Fruit fly (Drosophila melanogaster) whole organism, embryonic: Measurements from ENCODE around the gene CG11353.

Experiments
- Antp ChIP-seq: fragments of 200-800 bp; sonication (Bioruptor generic); optimal IDR thresholded peaks from 3 replicates; lab custom pipeline; 2016; ENCODE audit warnings: missing biosample characterization, missing genetic modification characterization
- Asciz ChIP-seq: fragments of 200-800 bp; sonication (Bioruptor generic); optimal IDR thresholded peaks from 2 replicates; lab custom pipeline; 2017; ENCODE audit warnings: missing biosample characterization, mild to moderate bottlenecking, missing genetic modification characterization, missing genetic modification reagents
- Atf6 ChIP-seq: fragments of 200-800 bp; sonication (Bioruptor generic); IDR thresholded peaks from 2 replicates; pipeline ENCODE4 v1.3.6; 2022; ENCODE audit warnings: missing biosample characterization, missing genetic modification characterization
- CG11247 ChIP-seq: fragments of 200-800 bp; sonication (Bioruptor generic); IDR thresholded peaks from 2 replicates; pipeline ENCODE4 v1.3.6; 2022; ENCODE audit warnings: missing biosample characterization, missing genetic modification characterization
- CG12769 ChIP-seq: fragments of 200-800 bp; sonication (Bioruptor generic); optimal IDR thresholded peaks from 2 replicates; lab custom pipeline; 2019; ENCODE audit warnings: missing biosample characterization, mild to moderate bottlenecking, missing genetic modification characterization, moderate library complexity
- CG17328 ChIP-seq: fragments of 200-800 bp; sonication (Bioruptor generic); IDR thresholded peaks from 2 replicates; pipeline ENCODE4 v1.3.6; 2022; ENCODE audit warnings: missing biosample characterization, missing genetic modification characterization
- CG17361 ChIP-seq: fragments of 200-800 bp; sonication (Bioruptor generic); IDR thresholded peaks from 3 replicates; pipeline ENCODE4 v1.3.6; 2022; ENCODE audit warnings: missing biosample characterization, missing genetic modification characterization
- CG17385 ChIP-seq: fragments of 200-800 bp; sonication (Bioruptor generic); optimal IDR thresholded peaks from 3 replicates; lab custom pipeline; 2018; ENCODE audit warnings: missing biosample characterization, mild to moderate bottlenecking, missing genetic modification characterization
- CG1792 ChIP-seq: fragments of 200-800 bp; sonication (Bioruptor generic); optimal IDR thresholded peaks from 2 replicates; lab custom pipeline; 2016; ENCODE audit warnings: missing biosample characterization, missing genetic modification characterization
- CG2129 ChIP-seq: fragments of 200-800 bp; sonication (Bioruptor generic); IDR thresholded peaks from 2 replicates; pipeline ENCODE4 v1.3.6; 2022; ENCODE audit warnings: missing biosample characterization, missing genetic modification characterization; ENCODE audit not compliant: partially characterized antibody
- CG2199 ChIP-seq: fragments of 200-800 bp; sonication (Bioruptor generic); IDR thresholded peaks from 3 replicates; pipeline ENCODE4 v1.3.6; 2022; ENCODE audit warnings: missing biosample characterization, missing genetic modification characterization
- CG31388 ChIP-seq: fragments of 200-800 bp; sonication (Bioruptor generic); optimal IDR thresholded peaks from 2 replicates; lab custom pipeline; 2016; ENCODE audit warnings: missing biosample characterization, missing genetic modification characterization
- CG32772 ChIP-seq: fragments of 200-800 bp; sonication (Bioruptor generic); IDR thresholded peaks from 2 replicates; pipeline ENCODE4 v1.3.6; 2022; ENCODE audit warnings: missing biosample characterization, missing genetic modification characterization
- CG3407 ChIP-seq: fragments of 200-800 bp; sonication (Bioruptor generic); optimal IDR thresholded peaks from 2 replicates; lab custom pipeline; 2018; ENCODE audit warnings: missing biosample characterization, mild to moderate bottlenecking, missing genetic modification characterization
- CG42726 ChIP-seq: fragments of 200-800 bp; sonication (Bioruptor generic); IDR thresholded peaks from 2 replicates; pipeline ENCODE4 v1.3.6; 2022; ENCODE audit warnings: missing biosample characterization, missing genetic modification characterization; ENCODE audit not compliant: partially characterized antibody
- CG4282 ChIP-seq: fragments of 200-800 bp; sonication (Bioruptor generic); optimal IDR thresholded peaks from 2 replicates; lab custom pipeline; 2016; ENCODE audit warnings: missing biosample characterization, missing genetic modification characterization
- CG4730 ChIP-seq: fragments of 200-800 bp; sonication (Bioruptor generic); IDR thresholded peaks from 2 replicates; pipeline ENCODE4 v1.3.6; 2022; ENCODE audit warnings: missing biosample characterization, missing genetic modification characterization
- CG4854 ChIP-seq: fragments of 200-800 bp; sonication (Bioruptor generic); optimal IDR thresholded peaks from 2 replicates; lab custom pipeline; 2016; ENCODE audit warnings: missing biosample characterization, missing genetic modification characterization, inconsistent platforms
- CG6765 ChIP-seq: fragments of 200-800 bp; sonication (Bioruptor generic); optimal IDR thresholded peaks from 3 replicates; lab custom pipeline; 2017; ENCODE audit warnings: missing biosample characterization, mild to moderate bottlenecking, missing genetic modification characterization
- CG7271 ChIP-seq: fragments of 200-800 bp; sonication (Bioruptor generic); optimal IDR thresholded peaks from 2 replicates; lab custom pipeline; 2018; ENCODE audit warnings: missing biosample characterization, mild to moderate bottlenecking, missing genetic modification characterization, moderate library complexity
- CG8089 ChIP-seq: fragments of 200-800 bp; sonication (Bioruptor generic); optimal IDR thresholded peaks from 3 replicates; lab custom pipeline; 2016; ENCODE audit warnings: missing biosample characterization, missing genetic modification characterization
- Camta ChIP-seq: fragments of 200-800 bp; sonication (Bioruptor generic); optimal IDR thresholded peaks from 2 replicates; lab custom pipeline; 2016; ENCODE audit warnings: missing biosample characterization, missing genetic modification characterization
- D19B ChIP-seq: fragments of 200-800 bp; sonication (Bioruptor generic); optimal IDR thresholded peaks from 2 replicates; lab custom pipeline; 2017; ENCODE audit warnings: missing biosample characterization, mild to moderate bottlenecking, missing genetic modification characterization
- Dp ChIP-seq: fragments of 200-800 bp; sonication (Bioruptor generic); optimal IDR thresholded peaks from 2 replicates; lab custom pipeline; 2018; ENCODE audit warnings: missing biosample characterization, mild to moderate bottlenecking, missing genetic modification characterization, moderate library complexity
- Eip74EF ChIP-seq, 2 experiments: fragments of 200-800 bp in 1 of 2; fragments of >200 bp in 1 of 2; sonication (Bioruptor generic) in 1 of 2; optimal IDR thresholded peaks; 2 replicates each; lab custom pipeline; 2017 to 2019; ENCODE audit warnings: missing biosample characterization in 2 of 2, missing genetic modification characterization in 2 of 2, mild to moderate bottlenecking in 1 of 2, moderate library complexity in 1 of 2
- Hr51 ChIP-seq, 2 experiments: fragments of 200-800 bp; sonication (Bioruptor generic); optimal IDR thresholded peaks; 2 replicates in 1 of 2; 3 replicates in 1 of 2; lab custom pipeline; 2016 to 2018; ENCODE audit warnings: missing biosample characterization in 2 of 2, missing genetic modification characterization in 2 of 2, mild to moderate bottlenecking in 1 of 2, moderate library complexity in 1 of 2
- Med ChIP-seq: fragments of 200-800 bp; sonication (Bioruptor generic); peaks from one replicate; lab custom pipeline; 2016; ENCODE audit warnings: missing biosample characterization, missing genetic modification characterization, mild to moderate bottlenecking, inconsistent platforms, moderate library complexity
- NC2α ChIP-seq: fragments of 200-800 bp; sonication (Bioruptor generic); optimal IDR thresholded peaks from 2 replicates; lab custom pipeline; 2016; ENCODE audit warnings: missing biosample characterization, missing genetic modification characterization
- Ptx1 ChIP-seq: fragments of 200-800 bp; sonication (Bioruptor generic); IDR thresholded peaks from 2 replicates; pipeline ENCODE4 v1.3.6; 2022; ENCODE audit warnings: missing biosample characterization, missing genetic modification characterization
- Spps ChIP-seq: fragments of 200-800 bp; sonication (Bioruptor generic); optimal IDR thresholded peaks from 2 replicates; lab custom pipeline; 2018; ENCODE audit warnings: missing biosample characterization, mild to moderate bottlenecking, missing genetic modification characterization
- Sry-β ChIP-seq: fragments of 200-800 bp; sonication (Bioruptor generic); optimal IDR thresholded peaks from 2 replicates; lab custom pipeline; 2018; ENCODE audit warnings: missing biosample characterization, mild to moderate bottlenecking, missing genetic modification characterization, moderate library complexity
- Sry-δ ChIP-seq: fragments of 200-800 bp; sonication (Bioruptor generic); optimal IDR thresholded peaks from 2 replicates; lab custom pipeline; 2016; ENCODE audit warnings: missing biosample characterization, missing genetic modification characterization
- Usf ChIP-seq: fragments of 200-800 bp; sonication (Bioruptor generic); optimal IDR thresholded peaks from 2 replicates; lab custom pipeline; 2017; ENCODE audit warnings: missing genotype, missing biosample characterization, missing genetic modification characterization
- Xrp1 ChIP-seq: fragments of 200-800 bp; sonication (Bioruptor generic); IDR thresholded peaks from 2 replicates; pipeline ENCODE4 v1.3.6; 2022; ENCODE audit warnings: missing biosample characterization, missing genetic modification characterization
- amos ChIP-seq: fragments of 200-800 bp; sonication (Bioruptor generic); IDR thresholded peaks from 2 replicates; pipeline ENCODE4 v1.3.6; 2022; ENCODE audit warnings: missing biosample characterization, missing genetic modification characterization; ENCODE audit not compliant: partially characterized antibody
- ato ChIP-seq: fragments of 200-800 bp; sonication (Bioruptor generic); IDR thresholded peaks from 2 replicates; pipeline ENCODE4 v1.3.6; 2022; ENCODE audit warnings: missing biosample characterization, missing genetic modification characterization; ENCODE audit not compliant: partially characterized antibody
- cas ChIP-seq: fragments of 200-800 bp; sonication (Bioruptor generic); IDR thresholded peaks from 2 replicates; pipeline ENCODE4 v1.3.6; 2022; ENCODE audit warnings: missing biosample characterization, missing genetic modification characterization
- croc ChIP-seq: fragments of 200-800 bp; sonication (Bioruptor generic); conservative IDR thresholded peaks from 3 replicates; pipeline ENCODE4 v1.3.6; 2022; ENCODE audit warnings: missing biosample characterization, missing genetic modification characterization
- crp ChIP-seq, 2 experiments: fragments of 200-800 bp; sonication (Bioruptor generic); optimal IDR thresholded peaks; 2 replicates in 1 of 2; 3 replicates in 1 of 2; lab custom pipeline; 2017; ENCODE audit warnings: missing biosample characterization in 2 of 2, missing genetic modification characterization in 2 of 2, mild to moderate bottlenecking in 1 of 2, moderate library complexity in 1 of 2
- cwo ChIP-seq: fragments of 200-800 bp; sonication (Bioruptor generic); optimal IDR thresholded peaks from 3 replicates; lab custom pipeline; 2017; ENCODE audit warnings: missing biosample characterization, missing genetic modification characterization, mild to moderate bottlenecking, moderate library complexity, missing genetic modification reagents
- gem ChIP-seq: fragments of 200-800 bp; sonication (Bioruptor generic); optimal IDR thresholded peaks from 2 replicates; lab custom pipeline; 2019; ENCODE audit warnings: missing biosample characterization, mild to moderate bottlenecking, missing genetic modification characterization, moderate library complexity
- ind ChIP-seq: fragments of 200-800 bp; sonication (Bioruptor generic); optimal IDR thresholded peaks from 3 replicates; lab custom pipeline; 2016; ENCODE audit warnings: missing biosample characterization, missing genetic modification characterization
- kah ChIP-seq: fragments of 200-800 bp; sonication (Bioruptor generic); optimal IDR thresholded peaks from 2 replicates; lab custom pipeline; 2018; ENCODE audit warnings: missing biosample characterization, mild to moderate bottlenecking, missing genetic modification characterization
- odd ChIP-seq: fragments of 200-800 bp; sonication (Bioruptor generic); optimal IDR thresholded peaks from 2 replicates; lab custom pipeline; 2017; ENCODE audit warnings: missing biosample characterization, mild to moderate bottlenecking, missing genetic modification characterization
- p53 ChIP-seq: fragments of 200-800 bp; sonication (Bioruptor generic); optimal IDR thresholded peaks from 2 replicates; lab custom pipeline; 2016; ENCODE audit warnings: missing biosample characterization, missing genetic modification characterization
- pros ChIP-seq: fragments of 200-800 bp; sonication (Bioruptor generic); optimal IDR thresholded peaks from 3 replicates; lab custom pipeline; 2019; ENCODE audit warnings: missing biosample characterization, mild to moderate bottlenecking, missing genetic modification characterization, moderate library complexity
- pzg ChIP-seq: fragments of 200-800 bp; sonication (Bioruptor generic); optimal IDR thresholded peaks from 3 replicates; lab custom pipeline; 2018; ENCODE audit warnings: missing biosample characterization, mild to moderate bottlenecking, missing genetic modification characterization, moderate library complexity
- sima ChIP-seq: fragments of 200-800 bp; sonication (Bioruptor generic); optimal IDR thresholded peaks from 2 replicates; lab custom pipeline; 2016; ENCODE audit warnings: missing biosample characterization, missing genetic modification characterization
- wdn ChIP-seq: fragments of 200-800 bp; sonication (Bioruptor generic); IDR thresholded peaks from 2 replicates; pipeline ENCODE4 v1.3.6; 2022; ENCODE audit warnings: missing biosample characterization, missing genetic modification characterization
- zen ChIP-seq: fragments of 200-800 bp; sonication (Bioruptor generic); optimal IDR thresholded peaks from 3 replicates; lab custom pipeline; 2018; ENCODE audit warnings: missing biosample characterization, mild to moderate bottlenecking, missing genetic modification characterization, moderate library complexity
- zfh1 ChIP-seq: fragments of 200-800 bp; sonication (Bioruptor generic); IDR thresholded peaks from 3 replicates; pipeline ENCODE4 v1.3.6; 2022; ENCODE audit warnings: missing biosample characterization, missing genetic modification characterization

CG11353 gene

dm6 chr3L:4521809-4522208, 11.2 kb upstream of the CG11353 start (continued):
- TF ChIP-seq ind (GFP tag; lab: Kevin White, UChicago): no peak
- TF ChIP-seq CG42726 (GFP tag; lab: Robert Waterston, UW): no peak
- no peak for TF ChIP-seq CG2199 (GFP tag; lab: Robert Waterston, UW)
- TF ChIP-seq Ptx1 (GFP tag; lab: Robert Waterston, UW): no peak
- TF ChIP-seq CG4854: peak; percentile 47
- TF ChIP-seq CG2129 (GFP tag; lab: Robert Waterston, UW): no peak
- TF ChIP-seq zfh1: no peak
- TF ChIP-seq CG1792 (GFP tag; lab: Kevin White, UChicago): no peak
- TF ChIP-seq pros (GFP tag; lab: Kevin White, UChicago): no peak
- TF ChIP-seq CG4730 (GFP tag; lab: Robert Waterston, UW): no peak
- TF ChIP-seq CG3407 (GFP tag; lab: Kevin White, UChicago): no peak
- no peak for TF ChIP-seq Dp (GFP tag; lab: Kevin White, UChicago)
- TF ChIP-seq cas (GFP tag; lab: Robert Waterston, UW): no peak
- TF ChIP-seq CG6765 (GFP tag; lab: Kevin White, UChicago): no peak
- no peak for TF ChIP-seq NC2α (GFP tag; lab: Kevin White, UChicago)
- no peak for TF ChIP-seq croc
- peak; percentile 29 for TF ChIP-seq gem (tag; lab: Kevin White, UChicago)
- no peak for TF ChIP-seq Usf
- TF ChIP-seq amos (GFP tag; lab: Robert Waterston, UW): no peak
- TF ChIP-seq crp (GFP tag; optimal IDR thresholded peaks at IDR 0.05; lab: Kevin White, UChicago): no peak
- no peak for TF ChIP-seq ato (GFP tag; lab: Robert Waterston, UW)
- peak; percentile 55 for TF ChIP-seq Xrp1 (GFP tag; lab: Robert Waterston, UW)
- TF ChIP-seq sima: no peak
- TF ChIP-seq CG12769 (tag; lab: Kevin White, UChicago): peak; percentile 81
- no peak for TF ChIP-seq CG4282
- no peak for TF ChIP-seq kah (GFP tag; lab: Kevin White, UChicago)
- TF ChIP-seq Sry-δ (GFP tag; lab: Kevin White, UChicago): no peak
- TF ChIP-seq Hr51 (GFP tag; optimal IDR thresholded peaks at IDR 0.05; lab: Kevin White, UChicago): no peak
- no peak for TF ChIP-seq CG17361 (GFP tag; lab: Robert Waterston, UW)
- TF ChIP-seq pzg (GFP tag; lab: Kevin White, UChicago): no peak
- TF ChIP-seq Eip74EF (GFP tag; optimal IDR thresholded peaks at IDR 0.05; lab: Kevin White, UChicago): peak in 1 of 2 experiments; percentile 28
- TF ChIP-seq Antp (GFP tag; lab: Kevin White, UChicago): peak; percentile 0
- no peak for TF ChIP-seq Spps (tag; lab: Kevin White, UChicago)
- 0 out of 2 replicates have a peak, but pooled peaks have one; percentile 16 for TF ChIP-seq CG17328 (GFP tag; lab: Robert Waterston, UW)
- no peak for TF ChIP-seq wdn (GFP tag; lab: Robert Waterston, UW)
- TF ChIP-seq CG8089: peak; percentile 5
- no peak for TF ChIP-seq Sry-β (GFP tag; lab: Kevin White, UChicago)
- TF ChIP-seq Med (GFP tag; lab: Kevin White, UChicago): peak; percentile 76
- TF ChIP-seq CG11247: 0 out of 2 replicates have a peak, but pooled peaks have one; percentile 5
- TF ChIP-seq CG17385 (GFP tag; lab: Kevin White, UChicago): no peak
- TF ChIP-seq D19B (GFP tag; lab: Kevin White, UChicago): no peak
- TF ChIP-seq Camta (GFP tag; lab: Kevin White, UChicago): peak; percentile 58
- no peak for TF ChIP-seq CG32772
- peak; percentile 47 for TF ChIP-seq odd (GFP tag; lab: Kevin White, UChicago)
- peak; percentile 43 for TF ChIP-seq Asciz (GFP tag; lab: Kevin White, UChicago)
- peak; percentile 77 for TF ChIP-seq Atf6 (GFP tag; lab: Robert Waterston, UW)
- no peak for TF ChIP-seq CG7271 (tag; lab: Kevin White, UChicago)
- TF ChIP-seq cwo (GFP tag; lab: Kevin White, UChicago): peak; percentile 24
- TF ChIP-seq p53 (GFP tag; lab: Kevin White, UChicago): no peak
- no peak for TF ChIP-seq zen (tag; lab: Kevin White, UChicago)
- TF ChIP-seq CG31388 (GFP tag; lab: Kevin White, UChicago): no peak
